Worm (Caenorhabditis elegans) whole organism, mixed stage, embryonic: Measurements from ENCODE around the gene C46H3.2.

Experiments used
- M03D4.4 ChIP-seq: sonication (generic microtip); optimal IDR thresholded peaks from 2 replicates; lab custom pipeline; 2017; ENCODE audit warnings: mild to moderate bottlenecking, missing genetic modification characterization, missing compliant biosample characterization
- bed-3 ChIP-seq: fragments of 200-800 bp; sonication (Bioruptor generic); optimal IDR thresholded peaks from 3 replicates; lab custom pipeline; 2018; ENCODE audit warnings: mild to moderate bottlenecking, missing genetic modification characterization, moderate library complexity, missing compliant biosample characterization
- blmp-1 ChIP-seq: fragments of 150-350 bp; optimal IDR thresholded peaks from 2 replicates; lab custom pipeline; 2014; ENCODE audit warnings: missing biosample characterization, missing genetic modification characterization
- ceh-39 ChIP-seq: fragments of 150-350 bp; optimal IDR thresholded peaks from 2 replicates; lab custom pipeline; 2014; ENCODE audit warnings: missing biosample characterization, missing genetic modification characterization
- ceh-43 ChIP-seq: fragments of 200-800 bp; sonication (Bioruptor generic); optimal IDR thresholded peaks from 2 replicates; lab custom pipeline; 2018; ENCODE audit warnings: mild to moderate bottlenecking, missing genetic modification characterization, moderate library complexity, missing compliant biosample characterization
- ceh-83 ChIP-seq: fragments of 200-800 bp; sonication (Bioruptor generic); optimal IDR thresholded peaks from 2 replicates; lab custom pipeline; 2018; ENCODE audit warnings: mild to moderate bottlenecking, missing genetic modification characterization, missing compliant biosample characterization
- ces-1 ChIP-seq: fragments of 150-350 bp; optimal IDR thresholded peaks from 2 replicates; lab custom pipeline; 2014; ENCODE audit warnings: missing biosample characterization, missing genetic modification reagents, missing genetic modification characterization
- cnd-1 ChIP-seq: fragments of 200-800 bp; sonication (Bioruptor generic); optimal IDR thresholded peaks from 2 replicates; lab custom pipeline; 2018; ENCODE audit warnings: mild to moderate bottlenecking, missing genetic modification characterization, missing compliant biosample characterization
- drap-1 ChIP-seq: fragments of 200-800 bp; sonication (Bioruptor generic); optimal IDR thresholded peaks from 3 replicates; lab custom pipeline; 2018; ENCODE audit warnings: mild to moderate bottlenecking, missing genetic modification characterization, missing compliant biosample characterization
- elt-1 ChIP-seq: sonication (generic microtip); optimal IDR thresholded peaks from 2 replicates; lab custom pipeline; 2017; ENCODE audit warnings: missing genetic modification characterization, mild to moderate bottlenecking, missing compliant biosample characterization, antibody characterized with exemption, moderate library complexity, borderline replicate concordance; ENCODE audit not compliant: insufficient read depth
- elt-3 ChIP-seq: fragments of 150-350 bp; optimal IDR thresholded peaks from 2 replicates; lab custom pipeline; 2014; ENCODE audit warnings: missing biosample characterization, missing genetic modification characterization
- flh-1 ChIP-seq: fragments of 200-800 bp; sonication (Bioruptor generic); optimal IDR thresholded peaks from 2 replicates; lab custom pipeline; 2018; ENCODE audit warnings: mild to moderate bottlenecking, missing genetic modification characterization, moderate library complexity, missing compliant biosample characterization
- lin-13 ChIP-seq: fragments of 150-350 bp; optimal IDR thresholded peaks from 2 replicates; lab custom pipeline; 2014; ENCODE audit warnings: missing biosample characterization, missing genetic modification characterization
- lin-32 ChIP-seq: fragments of 200-800 bp; sonication (Bioruptor generic); optimal IDR thresholded peaks from 2 replicates; lab custom pipeline; 2018; ENCODE audit warnings: mild to moderate bottlenecking, missing genetic modification characterization, missing compliant biosample characterization
- lsy-2 ChIP-seq: fragments of 150-350 bp; optimal IDR thresholded peaks from 2 replicates; lab custom pipeline; 2014; ENCODE audit warnings: missing biosample characterization, missing genetic modification characterization
- mab-5 ChIP-seq: fragments of 150-350 bp; optimal IDR thresholded peaks from 2 replicates; lab custom pipeline; 2014; ENCODE audit warnings: missing biosample characterization, missing genetic modification characterization
- mls-2 ChIP-seq: sonication (generic microtip); optimal IDR thresholded peaks from 2 replicates; lab custom pipeline; 2016; ENCODE audit warnings: mild to moderate bottlenecking, missing genetic modification characterization, moderate library complexity, missing compliant biosample characterization
- nhr-12 ChIP-seq: fragments of 150-350 bp; optimal IDR thresholded peaks from 2 replicates; lab custom pipeline; 2014; ENCODE audit warnings: missing biosample characterization, missing genetic modification characterization
- nhr-2 ChIP-seq: fragments of 150-350 bp; optimal IDR thresholded peaks from 2 replicates; lab custom pipeline; 2014; ENCODE audit warnings: missing biosample characterization, missing genetic modification characterization
- nhr-76 ChIP-seq: sonication (generic microtip); optimal IDR thresholded peaks from 2 replicates; lab custom pipeline; 2017; ENCODE audit warnings: missing biosample characterization, missing genetic modification characterization
- pha-4 ChIP-seq: fragments of 150-350 bp; optimal IDR thresholded peaks from 2 replicates; lab custom pipeline; 2018; ENCODE audit warnings: missing biosample characterization, missing genetic modification reagents, missing genetic modification characterization
- sem-2 ChIP-seq: fragments of 200-800 bp; sonication (Bioruptor generic); optimal IDR thresholded peaks from 2 replicates; lab custom pipeline; 2018; ENCODE audit warnings: mild to moderate bottlenecking, missing genetic modification characterization, missing compliant biosample characterization
- snpc-4 ChIP-seq: fragments of 150-350 bp; optimal IDR thresholded peaks from 2 replicates; lab custom pipeline; 2014; ENCODE audit warnings: missing biosample characterization, missing genetic modification characterization
- sptf-1 ChIP-seq: sonication (generic microtip); optimal IDR thresholded peaks from 2 replicates; lab custom pipeline; 2017; ENCODE audit warnings: mild to moderate bottlenecking, missing genetic modification characterization, moderate library complexity, missing compliant biosample characterization
- unc-120 ChIP-seq: sonication (generic microtip); optimal IDR thresholded peaks from 2 replicates; lab custom pipeline; 2017; ENCODE audit warnings: missing genetic modification characterization, missing compliant biosample characterization; ENCODE audit not compliant: poor library complexity, severe bottlenecking
- unc-39 ChIP-seq: fragments of 150-350 bp; optimal IDR thresholded peaks from 2 replicates; lab custom pipeline; 2014; ENCODE audit warnings: missing biosample characterization, missing genetic modification characterization
- unc-62 ChIP-seq: fragments of 150-350 bp; optimal IDR thresholded peaks from 2 replicates; lab custom pipeline; 2014; ENCODE audit warnings: missing biosample characterization, missing genetic modification reagents, missing genetic modification characterization
- zip-8 ChIP-seq: fragments of 150-350 bp; optimal IDR thresholded peaks from 2 replicates; lab custom pipeline; 2014; ENCODE audit warnings: missing biosample characterization, missing genetic modification characterization
- ztf-11 ChIP-seq: fragments of 150-350 bp; optimal IDR thresholded peaks from 2 replicates; lab custom pipeline; 2014; ENCODE audit warnings: missing biosample characterization, missing genetic modification characterization

C46H3.2 gene

DNA sequence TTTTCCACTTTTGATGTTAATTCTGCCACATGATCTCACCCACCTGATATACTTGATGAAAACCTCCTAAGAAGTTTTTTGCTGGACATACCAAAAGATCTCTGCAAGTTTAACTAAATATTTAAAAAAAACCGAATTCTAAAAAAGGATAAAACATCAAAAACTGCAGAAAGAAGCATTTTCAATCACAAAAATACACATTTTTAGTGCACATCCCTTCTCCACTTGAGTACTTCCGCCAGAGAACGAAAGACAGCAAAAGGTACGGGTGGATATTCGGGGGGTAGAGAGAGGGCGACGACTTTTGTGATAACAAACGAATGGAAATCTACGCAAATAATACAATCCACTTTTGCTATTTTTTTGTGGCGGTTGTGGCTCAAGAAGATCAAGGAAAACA lies at the start of gene C46H3.2:
C46H3.2 (minus strand) TSS at position 101 of the 400 bp plus-strand sequence.
- no peak for TF ChIP-seq ceh-83
- no peak for TF ChIP-seq elt-3 (tag; lab: Kevin White, UChicago)
- no peak for TF ChIP-seq nhr-76 (tag; lab: Kevin White, UChicago)
- no peak for TF ChIP-seq ceh-43 (GFP tag; lab: Kevin White, UChicago)
- TF ChIP-seq nhr-12 (tag; lab: Kevin White, UChicago): no peak
- no peak for TF ChIP-seq flh-1 (GFP tag; lab: Kevin White, UChicago)
- no peak for TF ChIP-seq ces-1
- TF ChIP-seq nhr-2: no peak
- no peak for TF ChIP-seq sptf-1
- no peak for TF ChIP-seq lin-13 (tag; lab: Kevin White, UChicago)
- TF ChIP-seq bed-3 (GFP tag; lab: Kevin White, UChicago): no peak
- TF ChIP-seq ztf-11 (tag; lab: Kevin White, UChicago): no peak
- no peak for TF ChIP-seq pha-4
- TF ChIP-seq ceh-39 (tag; lab: Kevin White, UChicago): no peak
- TF ChIP-seq cnd-1 (tag; lab: Kevin White, UChicago): no peak

- TF ChIP-seq lsy-2 (tag; lab: Kevin White, UChicago) (no peak), ztf-11 (tag; lab: Kevin White, UChicago) (no peak), ceh-43 (GFP tag; lab: Kevin White, UChicago) (no peak), ceh-39 (tag; lab: Kevin White, UChicago) (no peak), pha-4 (no peak), nhr-12 (tag; lab: Kevin White, UChicago) (no peak), lin-32 (GFP tag; lab: Kevin White, UChicago) (no peak), M03D4.4 (tag; lab: Kevin White, UChicago) (no peak), sem-2 (GFP tag; lab: Kevin White, UChicago) (no peak), mab-5 (no peak), ceh-83 (no peak), elt-1 (tag; lab: Kevin White, UChicago) (no peak), zip-8 (tag; lab: Kevin White, UChicago) (no peak), lin-13 (tag; lab: Kevin White, UChicago) (no peak), sptf-1 (no peak), nhr-76 (tag; lab: Kevin White, UChicago) (no peak), mls-2 (no peak)
Measured at ce11 chrX:1272539-1272938, 42.0 kb upstream of the C46H3.2 start, which contains the start of gene C52B11.5. Gene C52B11.5 (plus strand): TSS chrX:1272788.

ce11 chrX:1270598-1270997 lies 40.0 kb upstream of the C46H3.2 start, which contains the start of gene C25G6.1:
Gene C25G6.1 (plus strand): TSS chrX:1270898.
- TF ChIP-seq elt-3 (tag; lab: Kevin White, UChicago) (no peak), pha-4 (no peak), ceh-39 (tag; lab: Kevin White, UChicago) (no peak), nhr-2 (no peak), mls-2 (no peak), unc-39 (no peak), M03D4.4 (tag; lab: Kevin White, UChicago) (no peak), zip-8 (tag; lab: Kevin White, UChicago) (no peak), drap-1 (GFP tag; lab: Kevin White, UChicago) (no peak), snpc-4 (tag; lab: Kevin White, UChicago) (no peak), ceh-43 (GFP tag; lab: Kevin White, UChicago) (no peak)
- TF ChIP-seq, all 35 proteins: peak for 0

- no peak for TF ChIP-seq unc-120 (tag; lab: Kevin White, UChicago)
- TF ChIP-seq mab-5: no peak
- TF ChIP-seq ces-1: peak; percentile 97
- TF ChIP-seq sptf-1: no peak
- no peak for TF ChIP-seq unc-62 (GFP tag; lab: Kevin White, UChicago)
- TF ChIP-seq unc-39: no peak
Measured at ce11 chrX:1265336-1265735, 34.8 kb upstream of the C46H3.2 start.

- no peak for TF ChIP-seq blmp-1 (tag; lab: Kevin White, UChicago)
- TF ChIP-seq unc-62 (GFP tag; lab: Kevin White, UChicago): no peak
- no peak for TF ChIP-seq unc-39
- TF ChIP-seq lsy-2 (tag; lab: Kevin White, UChicago): no peak
- no peak for TF ChIP-seq unc-120 (tag; lab: Kevin White, UChicago)
- no peak for TF ChIP-seq mab-5
- no peak for TF ChIP-seq ces-1
- TF ChIP-seq lin-13 (tag; lab: Kevin White, UChicago): no peak
- TF ChIP-seq, all 35 proteins: peak for 0
Measured at ce11 chrX:1257668-1258067, 27.1 kb upstream of the C46H3.2 start.
